Fruit fly (Drosophila melanogaster): Measurements from ENCODE around the gene comm2.
A peak's percentile ranks its signal among the peaks of the same experiment; 100 is the strongest.

Gene comm2

dm6 chr3L:15700338-15700966, 802 bp upstream of the comm2 start (continued):
- TF ChIP-seq tup (GFP tag; optimal IDR thresholded peaks at IDR 0.05) (no peak), sna (GFP tag; IDR thresholded peaks at IDR 0.05; ENCODE audit: partially characterized antibody) (no peak), pb (GFP tag; optimal IDR thresholded peaks at IDR 0.05) (no peak), pnt (GFP tag; optimal IDR thresholded peaks at IDR 0.05) (no peak), CG10654 (GFP tag; optimal IDR thresholded peaks at IDR 0.05) (no peak), CG3281 (GFP tag; optimal IDR thresholded peaks at IDR 0.05) (no peak), vvl (GFP tag; IDR thresholded peaks at IDR 0.05) (no peak), ssp (GFP tag; IDR thresholded peaks at IDR 0.05) (no peak), zfh2 (GFP tag; optimal IDR thresholded peaks at IDR 0.05) (no peak), CG31224 (GFP tag; IDR thresholded peaks at IDR 0.05) (no peak), hbn (GFP tag; IDR thresholded peaks at IDR 0.05; ENCODE audit: partially characterized antibody) (no peak), p53 (GFP tag; optimal IDR thresholded peaks at IDR 0.05) (no peak), Nf-YC (tag; optimal IDR thresholded peaks at IDR 0.05) (no peak), aop (GFP tag; IDR thresholded peaks at IDR 0.05) (no peak), oc (tag; optimal IDR thresholded peaks at IDR 0.05) (no peak), CG11093 (GFP tag; IDR thresholded peaks at IDR 0.05) (no peak), Gsc (GFP tag; IDR thresholded peaks at IDR 0.05) (no peak), lab (GFP tag; optimal IDR thresholded peaks at IDR 0.05) (no peak), phol (tag; optimal IDR thresholded peaks at IDR 0.05) (peak; percentile 62), hb (GFP tag; IDR thresholded peaks at IDR 0.05; ENCODE audit: partially characterized antibody) (no peak), stc (GFP tag; IDR thresholded peaks at IDR 0.05) (no peak), luna (GFP tag; optimal IDR thresholded peaks at IDR 0.05) (no peak), H15 (GFP tag; IDR thresholded peaks at IDR 0.05) (no peak), CG4854 (GFP tag; optimal IDR thresholded peaks at IDR 0.05) (no peak), CG31388 (GFP tag; optimal IDR thresholded peaks at IDR 0.05) (no peak), dati (GFP tag; IDR thresholded peaks at IDR 0.05) (no peak), trh (GFP tag; optimal IDR thresholded peaks at IDR 0.05) (no peak), chinmo (GFP tag; IDR thresholded peaks at IDR 0.05; ENCODE audit: partially characterized antibody) (no peak), maf-S (GFP tag; optimal IDR thresholded peaks at IDR 0.05) (no peak), zfh1 (GFP tag; IDR thresholded peaks at IDR 0.05) (0 out of 3 replicates have a peak, but pooled peaks have one; percentile 21), CG32532 (GFP tag; IDR thresholded peaks at IDR 0.05) (no peak), CG17361 (GFP tag; IDR thresholded peaks at IDR 0.05) (peak; percentile 66; the same call in 2 of the 3 replicates), tio (GFP tag; optimal IDR thresholded peaks at IDR 0.05) (peak; percentile 48), CG12155 (GFP tag; optimal IDR thresholded peaks at IDR 0.05) (no peak), CG18764 (GFP tag; optimal IDR thresholded peaks at IDR 0.05) (no peak), ase (GFP tag; IDR thresholded peaks at IDR 0.05) (no peak), Dp (GFP tag; optimal IDR thresholded peaks at IDR 0.05) (no peak), CG7987 (GFP tag; optimal IDR thresholded peaks at IDR 0.05) (no peak), CG2712 (tag; optimal IDR thresholded peaks at IDR 0.05) (peak; percentile 81), twi (tag; optimal IDR thresholded peaks at IDR 0.05) (no peak), CG10147 (GFP tag; optimal IDR thresholded peaks at IDR 0.05) (no peak), mam (GFP tag; optimal IDR thresholded peaks at IDR 0.05) (no peak), CG18619 (GFP tag; optimal IDR thresholded peaks at IDR 0.05) (peak; percentile 6), gem (tag; optimal IDR thresholded peaks at IDR 0.05) (peak; percentile 83), CG15601 (tag; optimal IDR thresholded peaks at IDR 0.05) (peak; percentile 66), CG14965 (GFP tag; optimal IDR thresholded peaks at IDR 0.05; ENCODE audit: borderline replicate concordance) (no peak), CG7928 (GFP tag; optimal IDR thresholded peaks at IDR 0.05) (no peak), kni (GFP tag; optimal IDR thresholded peaks at IDR 0.05) (no peak), CG13624 (GFP tag; optimal IDR thresholded peaks at IDR 0.05) (no peak), en (GFP tag; optimal IDR thresholded peaks at IDR 0.05) (no peak)
